Worm (Caenorhabditis elegans) whole organism, young adult: Measurements from ENCODE around the gene C25F9.9.

Experiments used
- F57C9.4 ChIP-seq: sonication (generic microtip); optimal IDR thresholded peaks from 2 replicates; lab custom pipeline; 2017; ENCODE audit warnings: mild to moderate bottlenecking, missing genetic modification characterization, missing compliant biosample characterization
- fkh-3 ChIP-seq: sonication (generic microtip); optimal IDR thresholded peaks from 2 replicates; lab custom pipeline; 2016; ENCODE audit warnings: mild to moderate bottlenecking, missing genetic modification characterization, missing compliant biosample characterization
- hlh-12 ChIP-seq: sonication (generic microtip); optimal IDR thresholded peaks from 2 replicates; lab custom pipeline; 2016; ENCODE audit warnings: missing genetic modification characterization, missing compliant biosample characterization
- snpc-4 ChIP-seq, 5 experiments: fragments of 150-350 bp in 1 of 5; sonication (generic microtip) in 4 of 5; optimal IDR thresholded peaks; 2 replicates each; lab custom pipeline; 2014 to 2018; ENCODE audit warnings: missing genetic modification characterization in 5 of 5, missing biosample characterization in 3 of 5, antibody characterized with exemption in 2 of 5, mild to moderate bottlenecking in 2 of 5, missing compliant biosample characterization in 2 of 5, missing genotype in 2 of 5, moderate library complexity in 2 of 5, missing genetic modification reagents in 1 of 5

ce11 chrV:19432030-19432429 is 15.6 kb downstream of the C25F9.9 start:
- TF ChIP-seq F57C9.4 (tag; lab: Kevin White, UChicago), result no peak
- no peak for TF ChIP-seq snpc-4 (GFP tag; optimal IDR thresholded peaks at IDR 0.05; lab: Kevin White, UChicago)
- no peak for TF ChIP-seq snpc-4 (tag; optimal IDR thresholded peaks at IDR 0.05; lab: Kevin White, UChicago)
- no peak for TF ChIP-seq fkh-3 (tag; lab: Kevin White, UChicago)
- no peak for TF ChIP-seq hlh-12 (tag; lab: Kevin White, UChicago)
